Worm (Caenorhabditis elegans): ENCODE data around the gene wht-3.

wht-3 gene

ce11 chrIII:4143170-4143569 lies 8.2 kb downstream of the wht-3 start:
- TF ChIP-seq dao-5 (tag; optimal IDR thresholded peaks at IDR 0.05) (no peak), him-1 (tag; optimal IDR thresholded peaks at IDR 0.05) (no peak), W03F9.2 (tag; optimal IDR thresholded peaks at IDR 0.05) (no peak)

ce11 chrIII:4137180-4137579 lies 14.2 kb downstream of the wht-3 start:
- no peak for TF ChIP-seq dao-5 (tag; optimal IDR thresholded peaks at IDR 0.05)
- TF ChIP-seq W03F9.2 (tag; optimal IDR thresholded peaks at IDR 0.05): no peak
- no peak for TF ChIP-seq him-1 (tag; optimal IDR thresholded peaks at IDR 0.05)

DNA sequence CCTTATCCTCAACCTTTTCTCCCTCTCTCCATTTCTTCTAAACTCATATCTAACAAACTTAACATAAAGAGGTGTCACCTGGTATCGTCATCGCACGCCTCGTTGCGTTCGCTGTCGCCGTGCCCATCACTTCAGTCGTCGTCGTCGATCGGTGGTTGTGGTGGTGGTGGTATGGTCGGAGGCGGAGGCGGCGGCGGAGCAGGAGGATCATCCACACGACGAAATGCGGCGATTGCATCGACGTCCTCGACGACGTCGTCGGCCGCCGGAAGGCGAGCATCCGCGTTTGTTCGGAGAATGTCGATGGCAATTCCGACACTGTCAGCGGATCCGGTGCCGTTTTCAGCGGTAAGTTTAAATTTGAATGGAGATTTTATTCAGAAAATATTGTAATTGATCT lies 17.3 kb downstream of the wht-3 start:
- TF ChIP-seq W03F9.2 (tag; optimal IDR thresholded peaks at IDR 0.05) (no peak), him-1 (tag; optimal IDR thresholded peaks at IDR 0.05) (no peak), dao-5 (tag; optimal IDR thresholded peaks at IDR 0.05) (no peak)

DNA sequence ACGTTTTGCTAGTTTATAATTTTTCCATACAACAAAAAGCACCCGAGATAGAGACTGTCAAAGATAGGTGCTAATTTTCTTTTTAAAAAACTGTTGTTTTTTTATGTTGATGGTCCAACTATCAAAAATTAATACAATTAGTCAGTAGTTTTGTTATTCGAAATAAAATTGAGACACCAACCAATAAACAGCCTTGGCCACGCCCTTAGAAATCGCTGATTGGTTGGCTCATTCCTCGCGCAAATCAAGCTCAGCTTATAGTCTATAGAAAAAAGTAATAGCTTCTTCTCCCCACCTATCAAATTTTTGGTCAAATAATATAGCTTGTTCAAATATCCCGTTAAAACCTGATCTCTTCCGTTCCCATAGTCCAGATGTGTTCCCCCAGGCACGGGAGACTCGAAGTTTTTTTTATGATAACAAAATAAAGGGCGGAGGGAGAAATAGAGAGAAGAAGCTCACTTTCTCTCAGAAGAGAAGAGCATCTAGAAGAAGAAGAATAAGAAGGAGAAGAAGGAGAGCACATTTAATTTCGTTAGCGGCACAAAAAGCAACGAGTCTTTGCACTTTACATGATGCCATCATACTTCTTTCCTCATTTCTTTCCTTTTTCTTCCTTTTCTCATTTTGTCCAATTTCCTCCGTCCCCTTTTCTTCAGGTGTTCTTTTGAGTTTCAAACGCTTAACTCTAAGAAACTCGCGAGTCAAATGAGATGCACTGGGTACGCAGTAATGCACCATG lies 19.4 kb downstream of the wht-3 start:
- TF ChIP-seq dao-5 (tag; optimal IDR thresholded peaks at IDR 0.05): no peak
- TF ChIP-seq him-1 (tag; optimal IDR thresholded peaks at IDR 0.05): no peak
- TF ChIP-seq W03F9.2 (tag; optimal IDR thresholded peaks at IDR 0.05): no peak

DNA sequence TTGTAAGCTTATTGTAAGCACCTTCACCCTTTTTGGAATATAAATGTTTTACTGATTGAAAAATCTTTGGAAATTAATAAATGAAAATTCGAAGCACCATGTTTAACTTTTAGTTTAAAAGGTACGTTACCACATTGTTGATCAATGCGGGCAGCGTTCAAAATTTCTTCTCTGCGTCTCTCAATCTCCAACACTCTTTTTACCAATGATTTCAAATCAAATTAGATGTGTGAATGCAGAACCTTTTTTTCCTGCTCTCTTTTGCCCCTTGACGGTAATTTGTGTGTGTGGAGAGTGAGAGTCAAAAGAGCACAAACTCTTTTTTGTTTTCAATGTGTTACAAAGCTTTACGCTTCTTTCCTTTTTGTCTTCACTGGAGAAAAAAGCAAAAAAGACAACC lies 27.5 kb downstream of the wht-3 start:
- TF ChIP-seq him-1 (tag; optimal IDR thresholded peaks at IDR 0.05) (no peak), dao-5 (tag; optimal IDR thresholded peaks at IDR 0.05) (no peak), W03F9.2 (tag; optimal IDR thresholded peaks at IDR 0.05) (no peak)

- TF ChIP-seq him-1 (tag; optimal IDR thresholded peaks at IDR 0.05) (no peak), W03F9.2 (tag; optimal IDR thresholded peaks at IDR 0.05) (no peak), dao-5 (tag; optimal IDR thresholded peaks at IDR 0.05) (no peak)
Measured at ce11 chrIII:4123277-4123676, 28.1 kb downstream of the wht-3 start.

DNA sequence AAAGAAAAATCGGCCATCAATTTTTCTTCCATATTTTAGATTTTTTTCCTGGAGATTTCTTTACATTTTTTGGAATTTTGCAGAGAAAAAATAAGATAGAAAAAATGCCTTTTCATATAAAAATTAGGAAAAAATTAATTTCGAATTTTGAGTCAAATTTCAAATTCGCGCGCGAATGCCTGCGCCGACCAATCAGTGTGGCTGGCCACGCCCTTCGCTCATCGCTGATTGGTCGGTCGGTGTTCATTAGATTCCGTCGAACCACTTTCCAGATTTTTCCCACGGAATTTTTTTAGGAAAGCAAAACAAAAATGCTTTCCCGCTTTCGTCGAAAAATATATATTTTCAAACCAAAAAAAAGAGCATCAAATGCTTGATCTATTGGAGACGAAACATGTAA lies 31.0 kb downstream of the wht-3 start:
- TF ChIP-seq W03F9.2 (tag; optimal IDR thresholded peaks at IDR 0.05) (no peak), dao-5 (tag; optimal IDR thresholded peaks at IDR 0.05) (no peak), him-1 (tag; optimal IDR thresholded peaks at IDR 0.05) (no peak)

- no peak for TF ChIP-seq W03F9.2 (tag; optimal IDR thresholded peaks at IDR 0.05)
- TF ChIP-seq him-1 (tag; optimal IDR thresholded peaks at IDR 0.05): no peak
- TF ChIP-seq dao-5 (tag; optimal IDR thresholded peaks at IDR 0.05): no peak
Measured at ce11 chrIII:4119736-4120135, 31.7 kb downstream of the wht-3 start.

ce11 chrIII:4115085-4115484 lies 36.3 kb downstream of the wht-3 start, which contains the start of gene unc-103:
Gene unc-103, plus strand, starts transcription at chrIII:4115385.
- TF ChIP-seq him-1 (tag; optimal IDR thresholded peaks at IDR 0.05): no peak

- TF ChIP-seq dao-5 (tag; optimal IDR thresholded peaks at IDR 0.05): no peak
- no peak for TF ChIP-seq him-1 (tag; optimal IDR thresholded peaks at IDR 0.05)
- no peak for TF ChIP-seq W03F9.2 (tag; optimal IDR thresholded peaks at IDR 0.05)
Measured at ce11 chrIII:4113594-4113993, 37.8 kb downstream of the wht-3 start.

DNA sequence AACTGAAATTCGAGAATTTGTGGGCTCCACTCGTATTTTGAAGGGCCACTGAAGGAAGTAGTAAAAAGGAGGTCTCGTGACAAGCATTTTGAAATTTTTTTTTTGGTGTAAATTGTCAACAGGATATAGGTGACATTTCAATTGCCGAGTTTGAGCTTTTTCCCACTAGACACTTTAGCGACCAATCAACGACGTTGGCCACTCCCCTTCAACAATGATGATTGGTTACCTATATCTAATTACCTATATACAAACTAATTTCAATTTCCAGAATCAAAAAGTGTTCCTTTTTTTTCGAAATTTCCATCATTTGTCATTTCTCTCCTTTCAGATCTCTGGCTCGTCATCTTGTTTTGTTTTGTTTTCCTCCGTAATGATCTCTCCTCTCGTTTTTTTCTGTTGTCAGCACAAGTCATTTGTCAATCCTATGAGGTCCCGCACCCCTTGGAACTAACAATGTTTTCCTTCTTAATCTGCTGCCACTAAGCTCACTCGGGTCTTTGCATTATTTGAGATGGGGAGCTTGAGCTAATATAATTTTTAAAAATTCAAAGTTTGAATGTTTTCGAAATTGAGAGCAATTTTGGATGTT lies 43.4 kb downstream of the wht-3 start:
- TF ChIP-seq dao-5 (tag; optimal IDR thresholded peaks at IDR 0.05) (no peak), W03F9.2 (tag; optimal IDR thresholded peaks at IDR 0.05) (no peak), him-1 (tag; optimal IDR thresholded peaks at IDR 0.05) (no peak)

DNA sequence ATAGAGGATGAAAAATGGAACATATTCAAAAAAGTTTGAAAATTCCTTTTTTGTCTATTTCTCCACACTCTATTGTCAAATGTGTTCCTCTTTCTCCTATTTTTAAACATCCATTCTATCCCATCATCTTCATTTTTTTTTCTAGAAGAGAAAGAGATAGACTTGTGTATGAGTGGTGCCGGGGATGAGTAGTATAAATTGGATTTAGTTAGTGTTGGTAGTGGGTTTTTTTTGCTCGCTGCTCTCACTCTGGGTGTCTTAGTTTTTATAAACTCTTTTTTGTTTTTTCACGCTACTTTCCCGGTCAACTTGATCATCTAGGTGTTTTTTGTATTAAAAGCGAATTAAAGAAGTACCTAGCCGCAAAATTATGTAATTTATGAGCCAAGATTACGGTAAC lies 44.2 kb downstream of the wht-3 start:
- TF ChIP-seq dao-5 (tag; optimal IDR thresholded peaks at IDR 0.05): no peak
- TF ChIP-seq him-1 (tag; optimal IDR thresholded peaks at IDR 0.05): no peak
- no peak for TF ChIP-seq W03F9.2 (tag; optimal IDR thresholded peaks at IDR 0.05)

ce11 chrIII:4106611-4107010 lies 44.8 kb downstream of the wht-3 start:
- TF ChIP-seq W03F9.2 (tag; optimal IDR thresholded peaks at IDR 0.05) (no peak), dao-5 (tag; optimal IDR thresholded peaks at IDR 0.05) (no peak), him-1 (tag; optimal IDR thresholded peaks at IDR 0.05) (no peak)

DNA sequence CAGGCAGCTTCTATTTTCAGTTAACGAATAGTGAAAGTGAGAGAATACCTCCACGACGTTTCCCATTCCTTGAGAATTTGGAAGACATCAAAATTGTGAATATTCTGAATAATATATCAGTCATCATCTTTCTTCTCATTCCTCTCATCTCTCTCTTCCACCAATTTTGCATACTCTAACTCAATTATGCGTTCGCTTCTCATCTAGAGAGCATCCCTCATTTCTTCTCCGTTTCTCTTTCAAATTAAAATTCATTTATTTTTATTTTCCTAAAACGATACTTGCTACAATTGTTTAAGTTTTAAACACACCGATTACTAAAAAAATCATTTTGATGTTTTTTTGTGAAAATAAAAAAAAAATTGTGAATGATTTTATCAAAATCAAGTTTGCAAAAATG lies 48.2 kb downstream of the wht-3 start:
- TF ChIP-seq dao-5 (tag; optimal IDR thresholded peaks at IDR 0.05) (no peak), him-1 (tag; optimal IDR thresholded peaks at IDR 0.05) (no peak), W03F9.2 (tag; optimal IDR thresholded peaks at IDR 0.05) (no peak)

ce11 chrIII:4102039-4102438 lies 49.4 kb downstream of the wht-3 start:
- TF ChIP-seq W03F9.2 (tag; optimal IDR thresholded peaks at IDR 0.05) (no peak), dao-5 (tag; optimal IDR thresholded peaks at IDR 0.05) (no peak), him-1 (tag; optimal IDR thresholded peaks at IDR 0.05) (no peak)
